Worm (Caenorhabditis elegans) whole organism, mixed stage, embryonic: Measurements from ENCODE around the gene fat-2.

ENCODE experiments used
- M03D4.4 ChIP-seq: sonication (generic microtip); optimal IDR thresholded peaks from 2 replicates; lab custom pipeline; 2017; ENCODE audit warnings: mild to moderate bottlenecking, missing genetic modification characterization, missing compliant biosample characterization
- bed-3 ChIP-seq: fragments of 200-800 bp; sonication (Bioruptor generic); optimal IDR thresholded peaks from 3 replicates; lab custom pipeline; 2018; ENCODE audit warnings: mild to moderate bottlenecking, missing genetic modification characterization, moderate library complexity, missing compliant biosample characterization
- blmp-1 ChIP-seq: fragments of 150-350 bp; optimal IDR thresholded peaks from 2 replicates; lab custom pipeline; 2014; ENCODE audit warnings: missing biosample characterization, missing genetic modification characterization
- ceh-39 ChIP-seq: fragments of 150-350 bp; optimal IDR thresholded peaks from 2 replicates; lab custom pipeline; 2014; ENCODE audit warnings: missing biosample characterization, missing genetic modification characterization
- ceh-43 ChIP-seq: fragments of 200-800 bp; sonication (Bioruptor generic); optimal IDR thresholded peaks from 2 replicates; lab custom pipeline; 2018; ENCODE audit warnings: mild to moderate bottlenecking, missing genetic modification characterization, moderate library complexity, missing compliant biosample characterization
- ceh-83 ChIP-seq: fragments of 200-800 bp; sonication (Bioruptor generic); optimal IDR thresholded peaks from 2 replicates; lab custom pipeline; 2018; ENCODE audit warnings: mild to moderate bottlenecking, missing genetic modification characterization, missing compliant biosample characterization
- cnd-1 ChIP-seq: fragments of 200-800 bp; sonication (Bioruptor generic); optimal IDR thresholded peaks from 2 replicates; lab custom pipeline; 2018; ENCODE audit warnings: mild to moderate bottlenecking, missing genetic modification characterization, missing compliant biosample characterization
- drap-1 ChIP-seq: fragments of 200-800 bp; sonication (Bioruptor generic); optimal IDR thresholded peaks from 3 replicates; lab custom pipeline; 2018; ENCODE audit warnings: mild to moderate bottlenecking, missing genetic modification characterization, missing compliant biosample characterization
- elt-1 ChIP-seq: sonication (generic microtip); optimal IDR thresholded peaks from 2 replicates; lab custom pipeline; 2017; ENCODE audit warnings: missing genetic modification characterization, mild to moderate bottlenecking, missing compliant biosample characterization, antibody characterized with exemption, moderate library complexity, borderline replicate concordance; ENCODE audit not compliant: insufficient read depth
- elt-3 ChIP-seq: fragments of 150-350 bp; optimal IDR thresholded peaks from 2 replicates; lab custom pipeline; 2014; ENCODE audit warnings: missing biosample characterization, missing genetic modification characterization
- flh-1 ChIP-seq: fragments of 200-800 bp; sonication (Bioruptor generic); optimal IDR thresholded peaks from 2 replicates; lab custom pipeline; 2018; ENCODE audit warnings: mild to moderate bottlenecking, missing genetic modification characterization, moderate library complexity, missing compliant biosample characterization
- ham-2 ChIP-seq: fragments of 200-800 bp; sonication (Bioruptor generic); optimal IDR thresholded peaks from 2 replicates; lab custom pipeline; 2018; ENCODE audit warnings: mild to moderate bottlenecking, missing genetic modification characterization, missing compliant biosample characterization
- hlh-1 ChIP-seq: fragments of 150-350 bp; optimal IDR thresholded peaks from 2 replicates; lab custom pipeline; 2014; ENCODE audit warnings: missing biosample characterization, missing genetic modification reagents, missing genetic modification characterization
- lin-13 ChIP-seq: fragments of 150-350 bp; optimal IDR thresholded peaks from 2 replicates; lab custom pipeline; 2014; ENCODE audit warnings: missing biosample characterization, missing genetic modification characterization
- lin-32 ChIP-seq: fragments of 200-800 bp; sonication (Bioruptor generic); optimal IDR thresholded peaks from 2 replicates; lab custom pipeline; 2018; ENCODE audit warnings: mild to moderate bottlenecking, missing genetic modification characterization, missing compliant biosample characterization
- lsy-2 ChIP-seq: fragments of 150-350 bp; optimal IDR thresholded peaks from 2 replicates; lab custom pipeline; 2014; ENCODE audit warnings: missing biosample characterization, missing genetic modification characterization
- mab-5 ChIP-seq: fragments of 150-350 bp; optimal IDR thresholded peaks from 2 replicates; lab custom pipeline; 2014; ENCODE audit warnings: missing biosample characterization, missing genetic modification characterization
- mep-1 ChIP-seq: fragments of 150-350 bp; optimal IDR thresholded peaks from 2 replicates; lab custom pipeline; 2017; ENCODE audit warnings: missing biosample characterization, missing genetic modification reagents, missing genetic modification characterization, inconsistent platforms
- nhr-2 ChIP-seq: fragments of 150-350 bp; optimal IDR thresholded peaks from 2 replicates; lab custom pipeline; 2014; ENCODE audit warnings: missing biosample characterization, missing genetic modification characterization
- nhr-237 ChIP-seq: fragments of 150-350 bp; optimal IDR thresholded peaks from 2 replicates; lab custom pipeline; 2014; ENCODE audit warnings: missing biosample characterization, missing genetic modification characterization
- nhr-28 ChIP-seq: fragments of 150-350 bp; optimal IDR thresholded peaks from 2 replicates; lab custom pipeline; 2014; ENCODE audit warnings: missing biosample characterization, missing genetic modification characterization
- nhr-76 ChIP-seq: sonication (generic microtip); optimal IDR thresholded peaks from 2 replicates; lab custom pipeline; 2017; ENCODE audit warnings: missing biosample characterization, missing genetic modification characterization
- pha-4 ChIP-seq: fragments of 150-350 bp; optimal IDR thresholded peaks from 2 replicates; lab custom pipeline; 2018; ENCODE audit warnings: missing biosample characterization, missing genetic modification reagents, missing genetic modification characterization
- sem-2 ChIP-seq: fragments of 200-800 bp; sonication (Bioruptor generic); optimal IDR thresholded peaks from 2 replicates; lab custom pipeline; 2018; ENCODE audit warnings: mild to moderate bottlenecking, missing genetic modification characterization, missing compliant biosample characterization
- snpc-4 ChIP-seq: fragments of 150-350 bp; optimal IDR thresholded peaks from 2 replicates; lab custom pipeline; 2014; ENCODE audit warnings: missing biosample characterization, missing genetic modification characterization
- sptf-1 ChIP-seq: sonication (generic microtip); optimal IDR thresholded peaks from 2 replicates; lab custom pipeline; 2017; ENCODE audit warnings: mild to moderate bottlenecking, missing genetic modification characterization, moderate library complexity, missing compliant biosample characterization
- tbx-8 ChIP-seq: fragments of 200-800 bp; sonication (Bioruptor generic); optimal IDR thresholded peaks from 2 replicates; lab custom pipeline; 2018; ENCODE audit warnings: mild to moderate bottlenecking, missing genetic modification characterization, moderate library complexity, missing compliant biosample characterization
- unc-120 ChIP-seq: sonication (generic microtip); optimal IDR thresholded peaks from 2 replicates; lab custom pipeline; 2017; ENCODE audit warnings: missing genetic modification characterization, missing compliant biosample characterization; ENCODE audit not compliant: poor library complexity, severe bottlenecking
- unc-62 ChIP-seq: fragments of 150-350 bp; optimal IDR thresholded peaks from 2 replicates; lab custom pipeline; 2014; ENCODE audit warnings: missing biosample characterization, missing genetic modification reagents, missing genetic modification characterization
- zip-8 ChIP-seq: fragments of 150-350 bp; optimal IDR thresholded peaks from 2 replicates; lab custom pipeline; 2014; ENCODE audit warnings: missing biosample characterization, missing genetic modification characterization

The fat-2 gene

DNA sequence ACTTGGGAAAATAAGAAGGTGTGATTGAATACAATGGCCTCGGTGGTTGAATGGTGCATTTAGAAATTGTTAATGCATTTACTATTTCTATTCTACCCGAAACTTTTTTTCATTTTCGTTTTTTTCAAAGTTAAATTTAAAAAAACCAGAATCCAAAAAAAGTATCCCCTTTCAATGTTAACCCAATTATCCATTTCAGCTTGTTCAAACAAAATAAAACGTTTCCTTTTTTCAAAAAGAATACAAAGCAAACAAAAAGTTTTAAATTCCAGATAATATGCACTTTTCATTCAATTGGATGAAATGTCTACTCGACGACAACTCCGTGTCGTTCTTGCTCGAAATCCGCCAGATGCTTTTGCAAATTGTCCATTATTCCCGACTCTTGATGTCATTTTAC, 18.9 kb downstream of the fat-2 start, which contains the start of gene W02A2.5:
W02A2.5 (plus strand) TSS at position 301 of the 400 bp plus-strand sequence.
- TF ChIP-seq ceh-43 (no peak), elt-3 (no peak), blmp-1 (tag; lab: Kevin White, UChicago) (no peak), sem-2 (no peak), hlh-1 (tag; lab: Kevin White, UChicago) (no peak), nhr-237 (tag; lab: Kevin White, UChicago) (no peak), ceh-83 (GFP tag; lab: Kevin White, UChicago) (no peak), sptf-1 (tag; lab: Kevin White, UChicago) (no peak), lsy-2 (tag; lab: Kevin White, UChicago) (no peak), unc-62 (no peak)
- TF ChIP-seq, all 35 proteins: peak for 0

DNA sequence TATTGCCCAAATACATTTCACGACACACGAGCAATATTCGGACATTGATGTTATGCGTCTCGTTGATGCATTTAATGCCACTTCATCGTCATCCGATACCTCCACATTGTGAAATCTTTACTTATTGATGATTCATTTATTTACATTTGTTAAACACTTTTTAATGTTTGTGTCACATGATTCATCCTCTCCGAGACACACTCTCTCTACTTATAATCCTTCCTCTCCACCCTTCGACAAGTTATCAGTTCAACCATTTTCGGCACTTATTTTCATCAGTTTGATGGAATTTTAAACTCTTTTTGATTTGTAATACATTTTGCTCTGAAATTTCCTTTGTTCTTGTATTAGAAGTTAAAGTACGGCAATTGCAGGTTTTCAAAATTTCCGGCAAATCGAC, 22.4 kb downstream of the fat-2 start:
- TF ChIP-seq zip-8 (tag; lab: Kevin White, UChicago) = no peak
- no peak for TF ChIP-seq M03D4.4 (tag; lab: Kevin White, UChicago)
- no peak for TF ChIP-seq elt-3
- TF ChIP-seq ham-2 (GFP tag; lab: Kevin White, UChicago) = no peak
- no peak for TF ChIP-seq nhr-76
- no peak for TF ChIP-seq nhr-237 (tag; lab: Kevin White, UChicago)
- TF ChIP-seq ceh-83 (GFP tag; lab: Kevin White, UChicago) = no peak
- TF ChIP-seq ceh-43 = no peak
- no peak for TF ChIP-seq bed-3 (GFP tag; lab: Kevin White, UChicago)
- no peak for TF ChIP-seq nhr-28 (tag; lab: Kevin White, UChicago)
- TF ChIP-seq lsy-2 (tag; lab: Kevin White, UChicago) = no peak
- TF ChIP-seq lin-32 = no peak
- no peak for TF ChIP-seq lin-13 (tag; lab: Kevin White, UChicago)
- no peak for TF ChIP-seq flh-1
- TF ChIP-seq cnd-1 = no peak
- TF ChIP-seq snpc-4 (tag; lab: Kevin White, UChicago) = no peak
- TF ChIP-seq pha-4 (tag; lab: Kevin White, UChicago) = no peak
- no peak for TF ChIP-seq ceh-39 (tag; lab: Kevin White, UChicago)
- no peak for TF ChIP-seq drap-1 (GFP tag; lab: Kevin White, UChicago)
- TF ChIP-seq mep-1 (tag; lab: Kevin White, UChicago) = no peak

DNA sequence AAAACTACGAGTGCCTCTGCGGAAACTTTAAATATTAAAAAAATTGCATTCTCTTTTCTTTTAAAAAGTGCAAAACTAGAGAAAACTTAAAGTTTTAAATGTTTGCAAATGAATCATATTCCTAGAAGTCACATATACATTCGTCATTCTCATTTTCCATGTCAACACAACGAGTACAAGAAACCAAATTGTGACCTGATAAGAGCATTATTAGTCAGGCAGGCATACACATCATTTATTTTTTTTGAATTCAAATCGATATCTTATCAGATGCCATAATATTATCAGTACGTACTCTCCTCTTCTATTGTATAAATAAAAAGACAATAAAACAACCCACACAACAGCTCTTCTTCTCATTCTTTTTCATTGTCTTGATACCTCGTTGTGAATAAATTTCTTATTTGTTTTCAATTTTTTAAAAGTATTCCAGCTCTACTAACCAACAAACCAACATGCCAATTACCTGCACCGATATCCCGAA, 23.6 kb downstream of the fat-2 start, which contains the start of gene W02A2.9:
W02A2.9 (plus strand) TSS at position 434 of the 484 bp plus-strand sequence.
- TF ChIP-seq ceh-83 (GFP tag; lab: Kevin White, UChicago) = no peak
- no peak for TF ChIP-seq M03D4.4 (tag; lab: Kevin White, UChicago)
- TF ChIP-seq bed-3 (GFP tag; lab: Kevin White, UChicago) = no peak
- no peak for TF ChIP-seq nhr-76
- no peak for TF ChIP-seq ceh-39 (tag; lab: Kevin White, UChicago)
- no peak for TF ChIP-seq nhr-28 (tag; lab: Kevin White, UChicago)
- no peak for TF ChIP-seq ceh-43
- no peak for TF ChIP-seq drap-1 (GFP tag; lab: Kevin White, UChicago)
- no peak for TF ChIP-seq hlh-1 (tag; lab: Kevin White, UChicago)
- no peak for TF ChIP-seq nhr-237 (tag; lab: Kevin White, UChicago)
- TF ChIP-seq sptf-1 (tag; lab: Kevin White, UChicago) = no peak
- no peak for TF ChIP-seq flh-1
- TF ChIP-seq elt-1 = no peak
- TF ChIP-seq blmp-1 (tag; lab: Kevin White, UChicago) = no peak
- no peak for TF ChIP-seq lsy-2 (tag; lab: Kevin White, UChicago)
- no peak for TF ChIP-seq pha-4 (tag; lab: Kevin White, UChicago)

DNA sequence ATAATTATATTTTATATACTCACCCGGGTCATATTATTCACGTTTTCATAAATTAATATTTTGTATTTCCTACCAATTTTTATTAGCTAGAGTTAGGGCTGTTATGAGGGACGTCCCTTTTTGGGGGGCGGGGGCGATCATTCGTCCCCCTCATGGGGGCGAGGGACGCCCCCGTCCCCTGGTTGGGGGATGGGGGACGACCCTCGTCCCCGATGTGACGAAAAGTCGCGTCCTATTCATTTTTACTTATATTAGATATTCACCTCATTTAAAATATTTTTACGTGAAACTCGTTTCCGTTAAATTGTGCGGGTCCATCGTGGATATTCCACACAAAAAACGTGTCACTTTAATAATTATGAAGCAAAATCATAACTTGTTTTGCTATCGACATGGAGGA, 24.9 kb downstream of the fat-2 start, which contains the start of gene W02A2.12:
W02A2.12 (minus strand) TSS at position 240 of the 400 bp plus-strand sequence.
- TF ChIP-seq tbx-8 (GFP tag; lab: Kevin White, UChicago) = no peak
- TF ChIP-seq ceh-43 = no peak
- TF ChIP-seq nhr-237 (tag; lab: Kevin White, UChicago) = no peak
- TF ChIP-seq lin-32 = no peak
- no peak for TF ChIP-seq sptf-1 (tag; lab: Kevin White, UChicago)
- TF ChIP-seq pha-4 (tag; lab: Kevin White, UChicago) = no peak
- no peak for TF ChIP-seq mep-1 (tag; lab: Kevin White, UChicago)
- no peak for TF ChIP-seq mab-5 (tag; lab: Kevin White, UChicago)
- no peak for TF ChIP-seq hlh-1 (tag; lab: Kevin White, UChicago)
- TF ChIP-seq lin-13 (tag; lab: Kevin White, UChicago) = no peak
- no peak for TF ChIP-seq unc-120 (tag; lab: Kevin White, UChicago)
- TF ChIP-seq ceh-83 (GFP tag; lab: Kevin White, UChicago) = no peak
- TF ChIP-seq nhr-2 (tag; lab: Kevin White, UChicago) = no peak
- no peak for TF ChIP-seq ceh-39 (tag; lab: Kevin White, UChicago)
